Worm (Caenorhabditis elegans): ENCODE results near the gene T07E3.2.
A peak's percentile ranks its signal among the peaks of the same experiment; 100 is the strongest.

The T07E3.2 gene

DNA sequence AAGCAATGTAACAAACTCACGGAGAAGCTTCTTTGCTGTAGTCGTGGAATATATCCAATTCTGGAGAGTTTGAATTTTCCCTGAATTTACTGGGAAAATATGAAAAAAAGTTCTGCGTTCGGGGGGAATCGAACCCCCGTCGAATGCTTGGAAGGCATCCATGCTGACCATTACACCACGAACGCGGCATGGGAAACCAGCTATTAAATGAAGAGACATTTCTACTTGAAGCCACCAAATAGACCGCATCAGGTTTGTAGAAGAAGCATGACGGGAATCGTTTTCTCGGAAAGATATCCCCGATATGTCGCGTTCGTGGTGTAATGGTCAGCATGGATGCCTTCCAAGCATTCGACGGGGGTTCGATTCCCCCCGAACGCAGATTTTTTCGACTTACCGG lies 18.0 kb upstream of the T07E3.2 start:
- TF ChIP-seq Y22D7AL.16 (tag; optimal IDR thresholded peaks at IDR 0.05): no peak
- TF ChIP-seq dve-1 (tag; optimal IDR thresholded peaks at IDR 0.05): peak; percentile 12
- peak; percentile 17 for TF ChIP-seq ref-2 (tag; optimal IDR thresholded peaks at IDR 0.05)

DNA sequence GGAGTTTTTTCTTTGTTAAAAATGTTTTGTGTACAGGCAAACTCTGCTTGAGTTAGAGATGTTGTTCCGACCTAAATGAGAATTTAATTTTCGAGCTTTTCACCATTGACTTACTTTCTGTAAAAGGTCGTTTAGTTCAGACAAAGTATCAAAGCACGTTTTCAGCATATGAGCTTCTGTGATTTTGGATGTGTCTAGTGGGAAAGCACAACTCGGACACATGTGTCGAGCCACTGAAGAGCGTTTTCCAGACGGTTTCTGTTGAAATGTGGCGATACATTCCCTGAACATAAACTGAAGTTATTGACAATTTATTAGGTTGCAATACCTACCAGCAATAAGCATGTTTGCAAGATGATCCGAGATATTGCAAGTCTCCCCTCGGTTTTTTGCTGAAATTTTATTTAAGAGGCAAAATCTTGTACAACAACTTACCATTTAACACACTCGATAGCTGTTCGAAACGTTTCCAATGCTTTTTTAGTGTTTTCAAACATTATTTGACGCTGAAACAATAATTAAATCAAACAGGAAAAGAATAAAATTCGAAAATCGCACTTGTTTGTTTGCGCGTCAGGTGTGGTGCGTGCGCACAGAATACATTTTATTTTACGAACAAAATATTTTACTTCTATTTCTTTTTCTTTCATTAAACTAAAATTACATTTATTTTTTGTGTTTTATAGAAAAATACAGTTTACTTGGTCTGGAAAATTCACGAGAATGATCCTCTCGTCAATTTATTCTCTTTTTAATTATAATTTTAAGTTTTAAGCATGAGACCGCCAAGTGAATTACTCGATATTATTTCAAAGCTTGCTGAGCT lies 17.3 kb upstream of the T07E3.2 start, which contains the start of the genes brd-1 and K04C2.2:
Gene brd-1, minus strand, starts transcription at position 506 of the 826 bp plus-strand sequence.
Gene K04C2.2, plus strand, starts transcription at position 776 of the 826 bp plus-strand sequence.
- TF ChIP-seq syd-9 (tag; optimal IDR thresholded peaks at IDR 0.05) (no peak), sdc-2 (tag; optimal IDR thresholded peaks at IDR 0.05) (no peak), ceh-22 (tag; optimal IDR thresholded peaks at IDR 0.05) (no peak), tbx-2 (tag; optimal IDR thresholded peaks at IDR 0.05) (no peak)

DNA sequence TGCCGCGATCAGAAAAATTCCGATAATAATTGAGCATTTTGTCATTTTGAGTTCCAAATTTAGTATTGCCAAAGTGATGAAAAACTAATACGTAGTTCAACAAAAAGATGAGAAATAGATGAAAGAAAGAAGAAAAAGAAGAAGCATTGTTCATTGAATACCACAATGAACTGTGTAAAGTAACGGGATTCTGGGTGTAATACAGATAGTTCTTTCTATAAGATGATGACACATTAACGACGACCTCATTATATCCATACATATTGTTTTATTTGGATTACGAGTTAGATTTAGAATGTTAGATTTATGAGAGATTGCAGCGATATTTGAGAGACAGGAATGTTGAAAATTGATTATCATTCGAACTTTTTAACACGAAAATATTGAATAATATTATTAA lies 14.9 kb upstream of the T07E3.2 start, which contains the start of gene K04C2.5:
Gene K04C2.5, minus strand, starts transcription at position 101 of the 400 bp plus-strand sequence.
- no peak for TF ChIP-seq pag-3 (tag; optimal IDR thresholded peaks at IDR 0.05; ENCODE audit: borderline replicate concordance)
- TF ChIP-seq pha-4 (tag; optimal IDR thresholded peaks at IDR 0.05): no peak
- TF ChIP-seq C38D4.7 (GFP tag; optimal IDR thresholded peaks at IDR 0.05): no peak
- TF ChIP-seq unc-86 (tag; optimal IDR thresholded peaks at IDR 0.05): no peak
- no peak for TF ChIP-seq madf-2 (tag; optimal IDR thresholded peaks at IDR 0.05)
- TF ChIP-seq pat-9 (tag; optimal IDR thresholded peaks at IDR 0.05): no peak
- no peak for TF ChIP-seq rnt-1 (tag; optimal IDR thresholded peaks at IDR 0.05)
- TF ChIP-seq fkh-10 (GFP tag; optimal IDR thresholded peaks at IDR 0.05): no peak
- no peak for TF ChIP-seq ceh-19 (GFP tag; optimal IDR thresholded peaks at IDR 0.05)
- no peak for TF ChIP-seq ceh-9 (tag; optimal IDR thresholded peaks at IDR 0.05)
- TF ChIP-seq K02D7.2 (tag; optimal IDR thresholded peaks at IDR 0.05): no peak

DNA sequence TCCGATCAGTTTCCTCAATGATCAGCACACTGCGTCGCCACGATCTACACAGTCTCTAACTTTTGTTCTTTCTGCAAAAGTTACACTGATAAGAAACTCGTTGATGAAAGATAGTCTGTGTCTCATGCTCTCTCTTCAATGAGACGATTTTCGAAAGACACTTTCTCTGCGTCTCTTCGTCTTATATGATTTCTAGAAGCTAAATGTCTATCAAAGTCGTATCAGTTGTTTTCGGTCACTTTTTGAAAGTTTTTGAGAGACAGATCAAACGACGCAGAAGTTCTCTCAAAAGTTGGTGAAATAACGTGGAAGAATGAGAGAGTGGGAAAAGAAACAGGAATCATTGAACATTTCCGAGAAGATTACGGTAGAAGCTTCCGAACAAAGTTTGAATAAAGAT lies 11.3 kb upstream of the T07E3.2 start:
- TF ChIP-seq ceh-19 (GFP tag; optimal IDR thresholded peaks at IDR 0.05) (no peak), elt-2 (tag; optimal IDR thresholded peaks at IDR 0.05) (peak; percentile 68), mec-3 (tag; optimal IDR thresholded peaks at IDR 0.05; ENCODE audit: borderline replicate concordance) (no peak), ceh-30 (tag; optimal IDR thresholded peaks at IDR 0.05) (no peak), ceh-18 (tag; optimal IDR thresholded peaks at IDR 0.05) (peak; percentile 57), dmd-4 (tag; optimal IDR thresholded peaks at IDR 0.05; ENCODE audit: borderline replicate concordance) (no peak), nfya-1 (tag; optimal IDR thresholded peaks at IDR 0.05) (peak; percentile 19), fkh-10 (GFP tag; optimal IDR thresholded peaks at IDR 0.05) (no peak), pat-9 (tag; optimal IDR thresholded peaks at IDR 0.05) (no peak), pros-1 (tag; optimal IDR thresholded peaks at IDR 0.05) (no peak), nhr-11 (tag; optimal IDR thresholded peaks at IDR 0.05) (no peak), unc-86 (tag; optimal IDR thresholded peaks at IDR 0.05) (no peak), C08G9.2 (tag; optimal IDR thresholded peaks at IDR 0.05) (no peak), unc-55 (GFP tag; optimal IDR thresholded peaks at IDR 0.05) (peak; percentile 44)

DNA sequence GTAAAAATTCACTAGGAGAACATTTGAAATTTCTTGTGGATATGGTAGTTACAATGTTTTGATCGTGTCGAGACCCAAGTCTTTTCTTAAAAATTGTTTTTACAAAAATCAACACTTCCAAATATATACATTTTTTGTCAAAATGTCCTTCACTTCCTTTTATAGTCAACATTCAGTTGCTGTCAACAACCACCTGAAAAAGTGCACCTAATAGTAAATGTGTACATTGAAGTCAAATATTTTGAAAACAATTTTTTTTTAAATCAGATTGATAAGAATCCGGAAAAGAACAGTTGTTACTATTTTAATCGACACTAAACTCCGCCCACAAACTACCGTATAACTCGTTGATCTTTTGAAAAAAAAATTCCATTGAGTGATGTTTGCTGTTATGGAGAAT lies 10.8 kb upstream of the T07E3.2 start:
- TF ChIP-seq tbx-2 (tag; optimal IDR thresholded peaks at IDR 0.05) (no peak), ttx-3 (tag; optimal IDR thresholded peaks at IDR 0.05) (no peak), hlh-13 (GFP tag; optimal IDR thresholded peaks at IDR 0.05) (no peak), K09A11.1 (tag; optimal IDR thresholded peaks at IDR 0.05; ENCODE audit: insufficient read depth) (no peak), elt-2 (tag; optimal IDR thresholded peaks at IDR 0.05) (no peak), lin-11 (tag; optimal IDR thresholded peaks at IDR 0.05) (no peak), nhr-232 (tag; optimal IDR thresholded peaks at IDR 0.05) (no peak)
